Worm (Caenorhabditis elegans) whole organism, young adult: ENCODE results near the gene msp-33.

Source experiments
- C06A6.2 ChIP-seq: fragments of 200-800 bp; sonication (Bioruptor generic); conservative IDR thresholded peaks from 2 replicates; pipeline ENCODE4 v1.3.6; 2022; ENCODE audit warnings: missing genetic modification characterization, missing compliant biosample characterization
- F22D6.2 ChIP-seq: sonication (generic microtip); optimal IDR thresholded peaks from 2 replicates; lab custom pipeline; 2016; ENCODE audit warnings: mild to moderate bottlenecking, missing genetic modification characterization, missing compliant biosample characterization
- efl-1 ChIP-seq: fragments of 150-350 bp; optimal IDR thresholded peaks from 2 replicates; lab custom pipeline; 2014; ENCODE audit warnings: missing biosample characterization, missing genetic modification reagents, missing genetic modification characterization
- ets-4 ChIP-seq: fragments of 200-800 bp; sonication (Bioruptor generic); optimal IDR thresholded peaks from 2 replicates; lab custom pipeline; 2018; ENCODE audit warnings: mild to moderate bottlenecking, missing genetic modification characterization, missing compliant biosample characterization
- lin-40 ChIP-seq: sonication (generic microtip); optimal IDR thresholded peaks from 2 replicates; lab custom pipeline; 2016; ENCODE audit warnings: missing genetic modification characterization, mild to moderate bottlenecking, missing compliant biosample characterization, missing genotype, missing genetic modification reagents
- lsl-1 ChIP-seq: fragments of 200-800 bp; sonication (Bioruptor generic); optimal IDR thresholded peaks from 2 replicates; lab custom pipeline; 2018; ENCODE audit warnings: mild to moderate bottlenecking, missing genetic modification characterization, moderate library complexity, missing compliant biosample characterization
- nfya-1 ChIP-seq: sonication (generic microtip); optimal IDR thresholded peaks from 2 replicates; lab custom pipeline; 2017; ENCODE audit warnings: antibody characterized with exemption, missing compliant biosample characterization, missing genetic modification characterization, borderline replicate concordance; ENCODE audit not compliant: insufficient read depth
- sea-2 ChIP-seq: fragments of 200-800 bp; sonication (Bioruptor generic); IDR thresholded peaks from 2 replicates; pipeline ENCODE4 v1.3.6; 2022; ENCODE audit warnings: missing genetic modification characterization, missing compliant biosample characterization
- unc-130 ChIP-seq: sonication (generic microtip); optimal IDR thresholded peaks from 2 replicates; lab custom pipeline; 2016; ENCODE audit warnings: missing genetic modification reagents, missing genetic modification characterization, missing compliant biosample characterization
- unc-62 ChIP-seq: fragments of 150-350 bp; optimal IDR thresholded peaks from 2 replicates; lab custom pipeline; 2014; ENCODE audit warnings: missing biosample characterization, missing genetic modification reagents, missing genetic modification characterization
- zfh-2 ChIP-seq: fragments of 200-800 bp; sonication (Bioruptor generic); conservative IDR thresholded peaks from 2 replicates; pipeline ENCODE4 v1.3.6; 2022; ENCODE audit warnings: missing genetic modification reagents, missing genetic modification characterization, missing compliant biosample characterization

DNA sequence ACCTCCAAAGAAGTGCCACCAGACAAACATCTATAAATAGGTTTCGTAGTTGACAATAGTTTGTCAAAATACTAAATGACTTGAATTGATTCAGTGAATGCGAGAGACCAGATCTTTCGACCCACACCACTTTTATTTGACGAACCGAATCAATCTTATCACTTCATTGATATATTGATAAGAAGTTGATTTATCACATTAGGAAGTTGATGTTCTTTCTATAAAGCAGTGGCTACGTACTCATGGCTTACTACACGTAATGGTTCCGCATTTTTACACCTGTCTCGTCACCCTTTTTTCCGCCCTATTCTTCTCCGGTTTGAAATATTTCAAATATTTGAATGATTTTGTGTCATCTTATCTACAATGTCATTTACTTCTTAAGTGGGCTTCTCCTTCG is 28.1 kb upstream of the msp-33 start:
- TF ChIP-seq lsl-1: no peak
- TF ChIP-seq ets-4 (GFP tag; lab: Kevin White, UChicago): no peak
- no peak for TF ChIP-seq efl-1 (GFP tag; lab: Kevin White, UChicago)
- TF ChIP-seq lin-40 (tag; lab: Kevin White, UChicago): no peak
- no peak for TF ChIP-seq C06A6.2
- TF ChIP-seq F22D6.2: no peak
- no peak for TF ChIP-seq nfya-1
- no peak for TF ChIP-seq sea-2 (GFP tag; lab: Robert Waterston, UW)
- no peak for TF ChIP-seq unc-130
- TF ChIP-seq zfh-2 (GFP tag; lab: Robert Waterston, UW): no peak
- no peak for TF ChIP-seq unc-62
